1 fruit fly cellular context compared by ENCODE assay signal in genomic region chrX:15867863-15868262, dm6.
A peak's percentile ranks its signal among the peaks of the same experiment; 100 is the strongest.
TF ChIP-seq lines count a peak whose summit lies in the region.

Gene Gapdh2 (plus strand): TSS chrX:15868145.

TF ChIP-seq in whole organism, embryonic, 481 proteins besides CTCF, POLR2A, EP300 and RAD21 (continued from another document):
- TF ChIP-seq pan (optimal IDR thresholded peaks at IDR 0.05; lab: Kevin White, UChicago) (no peak), pan (GFP tag; optimal IDR thresholded peaks at IDR 0.05 in 1 of 2, IDR thresholded peaks at IDR 0.05 in 1 of 2) (peak in 1 of 2 experiments; percentile 99), HLH3B (GFP tag; IDR thresholded peaks at IDR 0.05; lab: Robert Waterston, UW) (peak; percentile 99), Ssrp (tag; optimal IDR thresholded peaks at IDR 0.05; lab: Kevin White, UChicago) (peak; percentile 97), CG8478 (optimal IDR thresholded peaks at IDR 0.05; lab: Kevin White, UChicago) (no peak), ken (GFP tag; IDR thresholded peaks at IDR 0.05; lab: Robert Waterston, UW) (peak; percentile 98; the same call in 2 of the 3 replicates), bbx (GFP tag; IDR thresholded peaks at IDR 0.05; lab: Robert Waterston, UW; ENCODE audit: partially characterized antibody) (no peak; the same call in 1 of the 2 replicates), knrl (GFP tag; IDR thresholded peaks at IDR 0.05; lab: Robert Waterston, UW; ENCODE audit: partially characterized antibody) (no peak), HLHmδ (GFP tag; optimal IDR thresholded peaks at IDR 0.05; lab: Kevin White, UChicago) (no peak), Jarid2 (GFP tag; optimal IDR thresholded peaks at IDR 0.05; lab: Kevin White, UChicago) (peak; percentile 95), CG2875 (GFP tag; optimal IDR thresholded peaks at IDR 0.05; lab: Kevin White, UChicago) (peak; percentile 98), CG6272 (GFP tag; IDR thresholded peaks at IDR 0.05; lab: Robert Waterston, UW) (peak; percentile 93; the same call in 1 of the 2 replicates), lola (GFP tag; optimal IDR thresholded peaks at IDR 0.05; lab: Kevin White, UChicago) (peak in 1 of 3 experiments; percentile 93), CG9215 (GFP tag; IDR thresholded peaks at IDR 0.05; lab: Robert Waterston, UW) (peak; percentile 96), Sox102F (GFP tag; optimal IDR thresholded peaks at IDR 0.05; lab: Kevin White, UChicago) (peak; percentile 100), fd64A (GFP tag; optimal IDR thresholded peaks at IDR 0.05; lab: Kevin White, UChicago) (peak; percentile 98), ewg (GFP tag; optimal IDR thresholded peaks at IDR 0.05; lab: Kevin White, UChicago) (peak; percentile 97), luna (GFP tag; optimal IDR thresholded peaks at IDR 0.05; lab: Kevin White, UChicago) (peak; percentile 94), CG1603 (tag; optimal IDR thresholded peaks at IDR 0.05; lab: Kevin White, UChicago) (peak; percentile 97), Nf-YC (tag; optimal IDR thresholded peaks at IDR 0.05; lab: Kevin White, UChicago) (peak; percentile 97), tap (tag; optimal IDR thresholded peaks at IDR 0.05; lab: Kevin White, UChicago) (peak; percentile 100), Neu2 (GFP tag; optimal IDR thresholded peaks at IDR 0.05; lab: Kevin White, UChicago; ENCODE audit: borderline replicate concordance) (peak; percentile 81), Rx (GFP tag; IDR thresholded peaks at IDR 0.05; lab: Robert Waterston, UW) (peak; percentile 97), CG17802 (tag; optimal IDR thresholded peaks at IDR 0.05; lab: Kevin White, UChicago) (peak; percentile 86), CG12769 (tag; optimal IDR thresholded peaks at IDR 0.05; lab: Kevin White, UChicago) (peak; percentile 99), Gug (GFP tag; IDR thresholded peaks at IDR 0.05; lab: Robert Waterston, UW) (peak; percentile 91), CG12155 (GFP tag; optimal IDR thresholded peaks at IDR 0.05; lab: Kevin White, UChicago) (peak; percentile 97), Lpt (GFP tag; optimal IDR thresholded peaks at IDR 0.05; lab: Kevin White, UChicago) (no peak), CG3838 (GFP tag; optimal IDR thresholded peaks at IDR 0.05; lab: Kevin White, UChicago) (peak; percentile 97), Gsc (GFP tag; IDR thresholded peaks at IDR 0.05; lab: Robert Waterston, UW) (no peak), CG2120 (GFP tag; optimal IDR thresholded peaks at IDR 0.05; lab: Kevin White, UChicago) (peak; percentile 99), Xbp1 (GFP tag; optimal IDR thresholded peaks at IDR 0.05; lab: Kevin White, UChicago) (peak; percentile 98), slbo (GFP tag; IDR thresholded peaks at IDR 0.05; lab: Robert Waterston, UW) (peak; percentile 99), CG18262 (tag; optimal IDR thresholded peaks at IDR 0.05; lab: Kevin White, UChicago) (peak; percentile 99), CG2712 (tag; optimal IDR thresholded peaks at IDR 0.05; lab: Kevin White, UChicago) (peak; percentile 99), inv (GFP tag; IDR thresholded peaks at IDR 0.05; lab: Robert Waterston, UW; ENCODE audit: partially characterized antibody) (no peak), seq (GFP tag; IDR thresholded peaks at IDR 0.05; lab: Robert Waterston, UW) (peak; percentile 99), Lhr (GFP tag; optimal IDR thresholded peaks at IDR 0.05; lab: Kevin White, UChicago) (peak; percentile 94), CG13624 (GFP tag; optimal IDR thresholded peaks at IDR 0.05; lab: Kevin White, UChicago) (peak; percentile 99)
